Worm (Caenorhabditis elegans) whole organism, L4 larva: ENCODE data around the gene Y38H6C.15.
A peak's percentile ranks its signal among the peaks of the same experiment; 100 is the strongest.

Source experiments
- D1046.2 ChIP-seq: fragments of 200-800 bp; sonication (Bioruptor generic); IDR thresholded peaks from 2 replicates; pipeline ENCODE4 v1.3.6; 2022; ENCODE audit warnings: missing genetic modification characterization, missing compliant biosample characterization
- T20F7.1 ChIP-seq: fragments of 200-800 bp; sonication (Bioruptor generic); optimal IDR thresholded peaks from 2 replicates; lab custom pipeline; 2018; ENCODE audit warnings: mild to moderate bottlenecking, missing genetic modification characterization, missing compliant biosample characterization
- Y5F2A.4 ChIP-seq: fragments of 200-800 bp; sonication (Bioruptor generic); optimal IDR thresholded peaks from 2 replicates; lab custom pipeline; 2018; ENCODE audit warnings: mild to moderate bottlenecking, missing genetic modification characterization, missing compliant biosample characterization
- Y75B8A.6 ChIP-seq: fragments of 200-800 bp; sonication (Bioruptor generic); IDR thresholded peaks from 2 replicates; pipeline ENCODE4 v1.3.6; 2022; ENCODE audit warnings: missing genetic modification reagents, missing genetic modification characterization, missing compliant biosample characterization
- aha-1 ChIP-seq: fragments of 150-350 bp; peaks from one replicate; lab custom pipeline; 2014; ENCODE audit warnings: missing biosample characterization, missing genetic modification characterization
- arid-1 ChIP-seq: fragments of 200-800 bp; sonication (Bioruptor generic); conservative IDR thresholded peaks from 2 replicates; pipeline ENCODE4 v1.3.6; 2022; ENCODE audit warnings: missing genetic modification reagents, missing genetic modification characterization, missing compliant biosample characterization
- ceh-20 ChIP-seq: fragments of 200-800 bp; sonication (Bioruptor generic); IDR thresholded peaks from 2 replicates; pipeline ENCODE4 v1.3.6; 2022; ENCODE audit warnings: missing genetic modification reagents, missing genetic modification characterization, missing compliant biosample characterization
- ceh-32 ChIP-seq: sonication (generic microtip); optimal IDR thresholded peaks from 2 replicates; lab custom pipeline; 2016; ENCODE audit warnings: mild to moderate bottlenecking, missing genetic modification characterization, missing compliant biosample characterization; ENCODE audit not compliant: poor library complexity
- ces-1 ChIP-seq: fragments of 150-350 bp; sonication (generic microtip); optimal IDR thresholded peaks from 4 replicates; lab custom pipeline; 2014; ENCODE audit warnings: missing biosample characterization, missing genetic modification reagents, missing genetic modification characterization
- cey-2 ChIP-seq: sonication (generic microtip); optimal IDR thresholded peaks from 3 replicates; lab custom pipeline; 2017; ENCODE audit warnings: missing genetic modification characterization, mild to moderate bottlenecking, missing compliant biosample characterization, antibody characterized with exemption, borderline replicate concordance; ENCODE audit not compliant: insufficient read depth
- dmd-8 ChIP-seq: fragments of 200-800 bp; sonication (Bioruptor generic); IDR thresholded peaks from 2 replicates; pipeline ENCODE4 v1.3.6; 2022; ENCODE audit warnings: missing genetic modification characterization, missing compliant biosample characterization
- dmd-9 ChIP-seq: fragments of 200-800 bp; sonication (Bioruptor generic); IDR thresholded peaks from 2 replicates; pipeline ENCODE4 v1.3.6; 2022; ENCODE audit warnings: missing genetic modification reagents, missing genetic modification characterization, missing compliant biosample characterization
- dpl-1 ChIP-seq: fragments of 150-350 bp; optimal IDR thresholded peaks from 2 replicates; lab custom pipeline; 2014; ENCODE audit warnings: missing biosample characterization, missing genetic modification reagents, missing genetic modification characterization
- duxl-1 ChIP-seq: sonication (generic microtip); optimal IDR thresholded peaks from 2 replicates; lab custom pipeline; 2016; ENCODE audit warnings: mild to moderate bottlenecking, missing genetic modification characterization, moderate library complexity, missing compliant biosample characterization; ENCODE audit not compliant: poor library complexity
- egl-27 ChIP-seq: sonication (generic microtip); optimal IDR thresholded peaks from 3 replicates; lab custom pipeline; 2017; ENCODE audit warnings: missing biosample characterization, missing genetic modification reagents, missing genetic modification characterization
- egl-43 ChIP-seq: fragments of 200-800 bp; sonication (Bioruptor generic); IDR thresholded peaks from 2 replicates; pipeline ENCODE4 v1.3.6; 2022; ENCODE audit warnings: missing genetic modification reagents, missing genetic modification characterization, missing compliant biosample characterization
- hif-1 ChIP-seq, 2 experiments: sonication (generic microtip); optimal IDR thresholded peaks; 2 replicates each; lab custom pipeline; 2016 to 2017; ENCODE audit warnings: missing compliant biosample characterization in 2 of 2, missing genetic modification characterization in 2 of 2, missing genetic modification reagents in 2 of 2, missing genotype in 2 of 2, mild to moderate bottlenecking in 1 of 2
- hlh-11 ChIP-seq: fragments of 200-800 bp; sonication (Bioruptor generic); optimal IDR thresholded peaks from 2 replicates; lab custom pipeline; 2018; ENCODE audit warnings: mild to moderate bottlenecking, missing genetic modification characterization, missing compliant biosample characterization
- hlh-30 ChIP-seq: sonication (generic microtip); optimal IDR thresholded peaks from 2 replicates; lab custom pipeline; 2017; ENCODE audit warnings: antibody characterized with exemption, mild to moderate bottlenecking, missing genetic modification characterization, missing compliant biosample characterization; ENCODE audit not compliant: insufficient read depth
- hmg-1.1 ChIP-seq: fragments of 200-800 bp; sonication (Bioruptor generic); IDR thresholded peaks from 2 replicates; pipeline ENCODE4 v1.3.6; 2022; ENCODE audit warnings: missing genetic modification reagents, missing genetic modification characterization, missing compliant biosample characterization
- lin-1 ChIP-seq: fragments of 200-800 bp; sonication (Bioruptor generic); IDR thresholded peaks from 2 replicates; pipeline ENCODE4 v1.3.6; 2022; ENCODE audit warnings: missing genetic modification reagents, missing genetic modification characterization, missing compliant biosample characterization
- lir-3 ChIP-seq: sonication (generic microtip); optimal IDR thresholded peaks from 2 replicates; lab custom pipeline; 2016; ENCODE audit warnings: mild to moderate bottlenecking, missing genetic modification characterization, missing compliant biosample characterization
- madf-5 ChIP-seq, 2 experiments: fragments of 200-800 bp; sonication (Bioruptor generic); IDR thresholded peaks; 2 replicates each; pipeline ENCODE4 v1.3.6; 2022; ENCODE audit warnings: missing compliant biosample characterization in 2 of 2, missing genetic modification characterization in 2 of 2
- madf-9 ChIP-seq: fragments of 200-800 bp; sonication (Bioruptor generic); conservative IDR thresholded peaks from 2 replicates; pipeline ENCODE4 v1.3.6; 2022; ENCODE audit warnings: missing genetic modification reagents, missing genetic modification characterization, missing compliant biosample characterization
- mdl-1 ChIP-seq, 2 experiments: fragments of 150-350 bp in 1 of 2; sonication (generic microtip) in 1 of 2; optimal IDR thresholded peaks; 2 replicates each; lab custom pipeline; 2014 to 2017; ENCODE audit warnings: missing biosample characterization in 2 of 2, missing genetic modification characterization in 2 of 2
- mdt-29 ChIP-seq: fragments of 200-800 bp; sonication (Bioruptor generic); IDR thresholded peaks from 2 replicates; pipeline ENCODE4 v1.3.6; 2022; ENCODE audit warnings: missing genetic modification reagents, missing genetic modification characterization, missing compliant biosample characterization
- mes-2 ChIP-seq: sonication (generic microtip); optimal IDR thresholded peaks from 2 replicates; lab custom pipeline; 2016; ENCODE audit warnings: missing genotype, mild to moderate bottlenecking, missing genetic modification characterization, missing compliant biosample characterization; ENCODE audit not compliant: poor library complexity, severe bottlenecking
- mxl-2 ChIP-seq: fragments of 200-800 bp; sonication (Bioruptor generic); conservative IDR thresholded peaks from 2 replicates; pipeline ENCODE4 v1.3.6; 2022; ENCODE audit warnings: missing genetic modification reagents, missing genetic modification characterization, missing compliant biosample characterization
- mxl-3 ChIP-seq: fragments of 200-800 bp; sonication (Bioruptor generic); optimal IDR thresholded peaks from 2 replicates; lab custom pipeline; 2018; ENCODE audit warnings: mild to moderate bottlenecking, missing genetic modification characterization, missing compliant biosample characterization
- nhr-102 ChIP-seq: sonication (generic microtip); optimal IDR thresholded peaks from 2 replicates; lab custom pipeline; 2016; ENCODE audit warnings: mild to moderate bottlenecking, missing genetic modification characterization, moderate library complexity, missing compliant biosample characterization
- nhr-237 ChIP-seq: sonication (generic microtip); optimal IDR thresholded peaks from 2 replicates; lab custom pipeline; 2017; ENCODE audit warnings: missing biosample characterization, missing genetic modification characterization
- nhr-25 ChIP-seq: sonication (generic microtip); optimal IDR thresholded peaks from 2 replicates; lab custom pipeline; 2017; ENCODE audit warnings: missing genetic modification characterization, mild to moderate bottlenecking, missing compliant biosample characterization, antibody characterized with exemption, moderate library complexity, borderline replicate concordance; ENCODE audit not compliant: insufficient read depth
- nhr-28 ChIP-seq: fragments of 150-350 bp; optimal IDR thresholded peaks from 2 replicates; lab custom pipeline; 2014; ENCODE audit warnings: missing biosample characterization, missing genetic modification characterization
- nhr-42 ChIP-seq: fragments of 200-800 bp; sonication (Bioruptor generic); IDR thresholded peaks from 2 replicates; pipeline ENCODE4 v1.3.6; 2022; ENCODE audit warnings: missing genetic modification characterization, missing compliant biosample characterization
- nhr-48 ChIP-seq: sonication (generic microtip); optimal IDR thresholded peaks from 2 replicates; lab custom pipeline; 2016; ENCODE audit warnings: mild to moderate bottlenecking, missing genetic modification characterization, missing compliant biosample characterization
- nhr-77 ChIP-seq: fragments of 150-350 bp; optimal IDR thresholded peaks from 2 replicates; lab custom pipeline; 2014; ENCODE audit warnings: missing biosample characterization, missing genetic modification characterization
- pha-4 ChIP-seq, 2 experiments: fragments of 150-350 bp in 1 of 2; fragments of 200-800 bp in 1 of 2; sonication (Bioruptor generic) in 1 of 2; IDR thresholded peaks in 1 of 2; optimal IDR thresholded peaks in 1 of 2; 2 replicates each; pipeline versions ENCODE4 v1.3.6 to Lab custom; 2014 to 2022; ENCODE audit warnings: missing genetic modification characterization in 2 of 2, missing genetic modification reagents in 2 of 2, missing biosample characterization in 1 of 2, missing compliant biosample characterization in 1 of 2
- saeg-2 ChIP-seq: fragments of 200-800 bp; sonication (Bioruptor generic); IDR thresholded peaks from 2 replicates; pipeline ENCODE4 v1.3.6; 2022; ENCODE audit warnings: missing genetic modification reagents, missing genetic modification characterization, missing compliant biosample characterization
- skn-1 ChIP-seq: fragments of 150-350 bp; optimal IDR thresholded peaks from 2 replicates; lab custom pipeline; 2014; ENCODE audit warnings: missing biosample characterization, missing genetic modification characterization
- tag-97 ChIP-seq: fragments of 200-800 bp; sonication (Bioruptor generic); IDR thresholded peaks from 2 replicates; pipeline ENCODE4 v1.3.6; 2022; ENCODE audit warnings: missing genetic modification characterization, missing compliant biosample characterization
- tra-1 ChIP-seq: fragments of 200-800 bp; sonication (Bioruptor generic); IDR thresholded peaks from 2 replicates; pipeline ENCODE4 v1.3.6; 2022; ENCODE audit warnings: missing genetic modification reagents, missing genetic modification characterization, missing compliant biosample characterization
- unc-39 ChIP-seq: sonication (generic microtip); optimal IDR thresholded peaks from 2 replicates; lab custom pipeline; 2017; ENCODE audit warnings: missing biosample characterization, missing genetic modification characterization
- zag-1 ChIP-seq: fragments of 150-350 bp; optimal IDR thresholded peaks from 2 replicates; lab custom pipeline; 2014; ENCODE audit warnings: missing biosample characterization, missing genetic modification characterization
- zfp-2 ChIP-seq: sonication (generic microtip); optimal IDR thresholded peaks from 2 replicates; lab custom pipeline; 2016; ENCODE audit warnings: mild to moderate bottlenecking, missing genetic modification characterization, missing compliant biosample characterization
- zfp-3 ChIP-seq: fragments of 200-800 bp; sonication (Bioruptor generic); conservative IDR thresholded peaks from 2 replicates; pipeline ENCODE4 v1.3.6; 2022; ENCODE audit warnings: missing genetic modification reagents, missing genetic modification characterization, missing compliant biosample characterization
- zip-11 ChIP-seq: fragments of 200-800 bp; sonication (Bioruptor generic); IDR thresholded peaks from 2 replicates; pipeline ENCODE4 v1.3.6; 2022; ENCODE audit warnings: missing genetic modification characterization, missing compliant biosample characterization

Gene Y38H6C.15

ce11 chrV:20498980-20499379, 37.1 kb downstream of the Y38H6C.15 start, which contains the start of gene dct-16 (continued):
- TF ChIP-seq mxl-3 (GFP tag; lab: Kevin White, UChicago) (peak; percentile 5), mdl-1 (tag; optimal IDR thresholded peaks at IDR 0.05; lab: Kevin White, UChicago) (peak in 1 of 2 experiments; percentile 44), tag-97 (no peak), hlh-11 (tag; lab: Kevin White, UChicago) (peak; percentile 78), egl-27 (tag; lab: Kevin White, UChicago) (no peak), mdt-29 (peak; percentile 70), nhr-77 (no peak), madf-9 (GFP tag; lab: Robert Waterston, UW) (no peak), unc-39 (tag; lab: Kevin White, UChicago) (no peak), zip-11 (no peak), nhr-28 (tag; lab: Kevin White, UChicago) (peak; percentile 63), zfp-2 (tag; lab: Kevin White, UChicago) (no peak), nhr-102 (tag; lab: Kevin White, UChicago) (peak; percentile 85), hmg-1.1 (GFP tag; lab: Robert Waterston, UW) (no peak), dpl-1 (GFP tag; lab: Kevin White, UChicago) (no peak), tra-1 (GFP tag; lab: Robert Waterston, UW) (peak; percentile 76)
- TF ChIP-seq, all 104 proteins: peak for 22

- TF ChIP-seq dpl-1 (GFP tag; lab: Kevin White, UChicago) (no peak), zfp-3 (peak; percentile 94), lir-3 (no peak), cey-2 (tag; lab: Kevin White, UChicago) (no peak), pha-4 (GFP tag; IDR thresholded peaks at IDR 0.05; lab: Robert Waterston, UW) (no peak), pha-4 (tag; optimal IDR thresholded peaks at IDR 0.05; lab: Kevin White, UChicago) (no peak), dmd-9 (GFP tag; lab: Robert Waterston, UW) (no peak), mxl-3 (GFP tag; lab: Kevin White, UChicago) (no peak), D1046.2 (GFP tag; lab: Robert Waterston, UW) (0 out of 2 replicates have a peak, but pooled peaks have one; percentile 10), egl-43 (GFP tag; lab: Robert Waterston, UW) (no peak), ces-1 (GFP tag; lab: Kevin White, UChicago) (no peak), madf-5 (GFP tag; IDR thresholded peaks at IDR 0.05; lab: Robert Waterston, UW) (no peak), mdl-1 (tag; optimal IDR thresholded peaks at IDR 0.05; lab: Kevin White, UChicago) (no peak), nhr-42 (GFP tag; lab: Robert Waterston, UW) (no peak), nhr-48 (tag; lab: Kevin White, UChicago) (peak; percentile 16), T20F7.1 (GFP tag; lab: Kevin White, UChicago) (peak; percentile 40), nhr-237 (tag; lab: Kevin White, UChicago) (no peak), Y75B8A.6 (GFP tag; lab: Robert Waterston, UW) (peak; percentile 30; the same call in 1 of the 2 replicates), dmd-8 (0 out of 2 replicates have a peak, but pooled peaks have one; percentile 34), nhr-25 (tag; lab: Kevin White, UChicago) (no peak), hlh-11 (tag; lab: Kevin White, UChicago) (peak; percentile 28), unc-39 (tag; lab: Kevin White, UChicago) (no peak), ceh-32 (tag; lab: Kevin White, UChicago) (no peak), hlh-30 (tag; lab: Kevin White, UChicago) (no peak), arid-1 (GFP tag; lab: Robert Waterston, UW) (peak; percentile 41; the same call in 1 of the 2 replicates), mes-2 (tag; lab: Kevin White, UChicago) (no peak), zag-1 (tag; lab: Kevin White, UChicago) (no peak), mxl-2 (0 out of 2 replicates have a peak, but pooled peaks have one; percentile 19), egl-27 (tag; lab: Kevin White, UChicago) (no peak), ceh-20 (GFP tag; lab: Robert Waterston, UW) (0 out of 2 replicates have a peak, but pooled peaks have one; percentile 45), lin-1 (GFP tag; lab: Robert Waterston, UW) (no peak), saeg-2 (GFP tag; lab: Robert Waterston, UW) (0 out of 2 replicates have a peak, but pooled peaks have one; percentile 49), aha-1 (peak; percentile 19), skn-1 (tag; lab: Kevin White, UChicago) (no peak), duxl-1 (tag; lab: Kevin White, UChicago) (no peak), hif-1 (tag; optimal IDR thresholded peaks at IDR 0.05; lab: Kevin White, UChicago) (no peak), Y5F2A.4 (GFP tag; lab: Kevin White, UChicago) (no peak)
Observed at ce11 chrV:20497537-20497936, 38.6 kb downstream of the Y38H6C.15 start.
